Worm (Caenorhabditis elegans) whole organism, late embryonic: Measurements from ENCODE around the gene Y49F6B.20.

Experiments used
- C08G9.2 ChIP-seq: sonication (generic microtip); optimal IDR thresholded peaks from 2 replicates; lab custom pipeline; 2016; ENCODE audit warnings: mild to moderate bottlenecking, missing genetic modification characterization, moderate library complexity, missing compliant biosample characterization
- C38D4.7 ChIP-seq: fragments of 200-800 bp; sonication (Bioruptor generic); optimal IDR thresholded peaks from 2 replicates; lab custom pipeline; 2018; ENCODE audit warnings: mild to moderate bottlenecking, missing genetic modification characterization, moderate library complexity, missing compliant biosample characterization
- F13H6.1 ChIP-seq: sonication (generic microtip); optimal IDR thresholded peaks from 2 replicates; lab custom pipeline; 2016; ENCODE audit warnings: missing genetic modification characterization, missing compliant biosample characterization
- K02D7.2 ChIP-seq: sonication (generic microtip); optimal IDR thresholded peaks from 2 replicates; lab custom pipeline; 2017; ENCODE audit warnings: mild to moderate bottlenecking, missing genetic modification characterization, missing compliant biosample characterization
- T23F11.4 ChIP-seq: fragments of 200-800 bp; sonication (Bioruptor generic); optimal IDR thresholded peaks from 2 replicates; lab custom pipeline; 2018; ENCODE audit warnings: mild to moderate bottlenecking, missing genetic modification characterization, missing compliant biosample characterization
- ceh-14 ChIP-seq: sonication (generic microtip); optimal IDR thresholded peaks from 2 replicates; lab custom pipeline; 2016; ENCODE audit warnings: missing genotype, missing genetic modification characterization, missing compliant biosample characterization
- ceh-18 ChIP-seq: sonication (generic microtip); optimal IDR thresholded peaks from 2 replicates; lab custom pipeline; 2016; ENCODE audit warnings: missing genetic modification characterization, missing compliant biosample characterization
- ceh-19 ChIP-seq: fragments of 200-800 bp; sonication (Bioruptor generic); optimal IDR thresholded peaks from 2 replicates; lab custom pipeline; 2018; ENCODE audit warnings: mild to moderate bottlenecking, missing genetic modification characterization, missing compliant biosample characterization
- ceh-22 ChIP-seq: sonication (generic microtip); optimal IDR thresholded peaks from 2 replicates; lab custom pipeline; 2017; ENCODE audit warnings: missing biosample characterization, missing genetic modification characterization
- ceh-24 ChIP-seq: sonication (generic microtip); optimal IDR thresholded peaks from 2 replicates; lab custom pipeline; 2016; ENCODE audit warnings: mild to moderate bottlenecking, missing genetic modification characterization, missing compliant biosample characterization
- ceh-30 ChIP-seq: fragments of 150-350 bp; optimal IDR thresholded peaks from 2 replicates; lab custom pipeline; 2014; ENCODE audit warnings: missing biosample characterization, missing genetic modification characterization
- ceh-31 ChIP-seq: sonication (generic microtip); optimal IDR thresholded peaks from 2 replicates; lab custom pipeline; 2016; ENCODE audit warnings: missing genetic modification characterization, missing compliant biosample characterization
- ceh-34 ChIP-seq: sonication (generic microtip); optimal IDR thresholded peaks from 2 replicates; lab custom pipeline; 2016; ENCODE audit warnings: mild to moderate bottlenecking, missing genetic modification characterization, missing compliant biosample characterization
- ceh-48 ChIP-seq: sonication (generic microtip); optimal IDR thresholded peaks from 2 replicates; lab custom pipeline; 2016; ENCODE audit warnings: missing genetic modification characterization, inconsistent platforms, missing compliant biosample characterization
- ceh-6 ChIP-seq: fragments of 200-800 bp; sonication (Bioruptor generic); optimal IDR thresholded peaks from 2 replicates; lab custom pipeline; 2018; ENCODE audit warnings: mild to moderate bottlenecking, missing genetic modification characterization, missing compliant biosample characterization
- ceh-9 ChIP-seq: sonication (generic microtip); optimal IDR thresholded peaks from 2 replicates; lab custom pipeline; 2016; ENCODE audit warnings: mild to moderate bottlenecking, missing genetic modification characterization, inconsistent platforms, missing compliant biosample characterization
- che-1 ChIP-seq: sonication (generic microtip); optimal IDR thresholded peaks from 2 replicates; lab custom pipeline; 2016; ENCODE audit warnings: mild to moderate bottlenecking, missing genetic modification characterization, missing compliant biosample characterization
- dve-1 ChIP-seq: sonication (generic microtip); optimal IDR thresholded peaks from 2 replicates; lab custom pipeline; 2017; ENCODE audit warnings: antibody characterized with exemption, mild to moderate bottlenecking, missing genetic modification characterization, missing compliant biosample characterization
- elt-2 ChIP-seq: sonication (generic microtip); optimal IDR thresholded peaks from 2 replicates; lab custom pipeline; 2016; ENCODE audit warnings: missing genetic modification reagents, missing genetic modification characterization, missing compliant biosample characterization
- ets-4 ChIP-seq: sonication (generic microtip); optimal IDR thresholded peaks from 2 replicates; lab custom pipeline; 2016; ENCODE audit warnings: missing genetic modification characterization, missing compliant biosample characterization
- eyg-1 ChIP-seq: sonication (generic microtip); optimal IDR thresholded peaks from 2 replicates; lab custom pipeline; 2016; ENCODE audit warnings: missing genotype, missing genetic modification characterization, missing compliant biosample characterization
- fax-1 ChIP-seq: sonication (generic microtip); optimal IDR thresholded peaks from 2 replicates; lab custom pipeline; 2016; ENCODE audit warnings: missing genotype, missing genetic modification characterization, missing compliant biosample characterization
- fkh-10 ChIP-seq: fragments of 150-350 bp; optimal IDR thresholded peaks from 2 replicates; lab custom pipeline; 2014; ENCODE audit warnings: missing biosample characterization, missing genetic modification reagents, missing genetic modification characterization
- gmeb-2 ChIP-seq: sonication (generic microtip); optimal IDR thresholded peaks from 2 replicates; lab custom pipeline; 2016; ENCODE audit warnings: missing genetic modification characterization, inconsistent platforms, missing compliant biosample characterization
- hlh-15 ChIP-seq: sonication (generic microtip); optimal IDR thresholded peaks from 2 replicates; lab custom pipeline; 2016; ENCODE audit warnings: missing genetic modification characterization, missing compliant biosample characterization
- hlh-30 ChIP-seq: sonication (generic microtip); optimal IDR thresholded peaks from 2 replicates; lab custom pipeline; 2017; ENCODE audit warnings: antibody characterized with exemption, missing genetic modification characterization, missing compliant biosample characterization; ENCODE audit not compliant: insufficient read depth
- hlh-6 ChIP-seq: sonication (generic microtip); optimal IDR thresholded peaks from 2 replicates; lab custom pipeline; 2016; ENCODE audit warnings: missing genotype, missing genetic modification characterization, missing compliant biosample characterization
- hlh-8 ChIP-seq: sonication (generic microtip); optimal IDR thresholded peaks from 2 replicates; lab custom pipeline; 2016; ENCODE audit warnings: missing genotype, missing genetic modification characterization, missing compliant biosample characterization
- lin-11 ChIP-seq: fragments of 200-800 bp; sonication (Bioruptor generic); optimal IDR thresholded peaks from 2 replicates; lab custom pipeline; 2018; ENCODE audit warnings: mild to moderate bottlenecking, missing genetic modification characterization, missing compliant biosample characterization
- mec-3 ChIP-seq: sonication (generic microtip); optimal IDR thresholded peaks from 2 replicates; lab custom pipeline; 2016; ENCODE audit warnings: borderline replicate concordance, missing genetic modification characterization, missing compliant biosample characterization
- nfya-1 ChIP-seq: sonication (generic microtip); optimal IDR thresholded peaks from 2 replicates; lab custom pipeline; 2017; ENCODE audit warnings: missing genetic modification characterization, mild to moderate bottlenecking, missing compliant biosample characterization, antibody characterized with exemption, moderate library complexity
- nhr-11 ChIP-seq: fragments of 150-350 bp; optimal IDR thresholded peaks from 2 replicates; lab custom pipeline; 2014; ENCODE audit warnings: missing biosample characterization, missing genetic modification characterization
- npax-4 ChIP-seq: sonication (generic microtip); optimal IDR thresholded peaks from 2 replicates; lab custom pipeline; 2016; ENCODE audit warnings: missing genetic modification characterization, missing compliant biosample characterization
- odd-2 ChIP-seq: sonication (generic microtip); optimal IDR thresholded peaks from 2 replicates; lab custom pipeline; 2017; ENCODE audit warnings: antibody characterized with exemption, mild to moderate bottlenecking, missing genetic modification characterization, missing compliant biosample characterization
- pag-3 ChIP-seq: sonication (generic microtip); optimal IDR thresholded peaks from 2 replicates; lab custom pipeline; 2016; ENCODE audit warnings: missing compliant biosample characterization, missing genetic modification characterization, borderline replicate concordance
- pat-9 ChIP-seq: fragments of 200-800 bp; sonication (Bioruptor generic); optimal IDR thresholded peaks from 2 replicates; lab custom pipeline; 2018; ENCODE audit warnings: mild to moderate bottlenecking, missing genetic modification characterization, moderate library complexity, missing compliant biosample characterization
- pax-1 ChIP-seq: fragments of 150-350 bp; optimal IDR thresholded peaks from 2 replicates; lab custom pipeline; 2014; ENCODE audit warnings: missing biosample characterization, missing genetic modification characterization
- pha-2 ChIP-seq: sonication (generic microtip); optimal IDR thresholded peaks from 2 replicates; lab custom pipeline; 2017; ENCODE audit warnings: mild to moderate bottlenecking, missing genetic modification characterization, missing compliant biosample characterization
- pha-4 ChIP-seq: fragments of 150-350 bp; optimal IDR thresholded peaks from 2 replicates; lab custom pipeline; 2018; ENCODE audit warnings: missing biosample characterization, missing genetic modification reagents, missing genetic modification characterization
- pqm-1 ChIP-seq: sonication (generic microtip); optimal IDR thresholded peaks from 2 replicates; lab custom pipeline; 2016; ENCODE audit warnings: missing genetic modification characterization, missing compliant biosample characterization
- pros-1 ChIP-seq: fragments of 150-350 bp; optimal IDR thresholded peaks from 2 replicates; lab custom pipeline; 2014; ENCODE audit warnings: missing biosample characterization, missing genetic modification reagents, missing genetic modification characterization
- ref-2 ChIP-seq: sonication (generic microtip); optimal IDR thresholded peaks from 2 replicates; lab custom pipeline; 2016; ENCODE audit warnings: missing genetic modification characterization, missing compliant biosample characterization
- sdc-2 ChIP-seq: sonication (generic microtip); optimal IDR thresholded peaks from 2 replicates; lab custom pipeline; 2016; ENCODE audit warnings: missing genotype, missing genetic modification characterization, missing compliant biosample characterization
- tbx-2 ChIP-seq: sonication (generic microtip); optimal IDR thresholded peaks from 2 replicates; lab custom pipeline; 2016; ENCODE audit warnings: missing genetic modification characterization, missing compliant biosample characterization
- tbx-7 ChIP-seq: sonication (generic microtip); optimal IDR thresholded peaks from 2 replicates; lab custom pipeline; 2016; ENCODE audit warnings: missing genotype, missing genetic modification characterization, missing compliant biosample characterization
- ttx-3 ChIP-seq: sonication (generic microtip); optimal IDR thresholded peaks from 2 replicates; lab custom pipeline; 2016; ENCODE audit warnings: missing genetic modification reagents, missing genetic modification characterization, missing compliant biosample characterization
- unc-3 ChIP-seq, 2 experiments: fragments of 200-800 bp in 1 of 2; sonication (Bioruptor generic) in 1 of 2; sonication (generic microtip) in 1 of 2; conservative IDR thresholded peaks in 1 of 2; optimal IDR thresholded peaks in 1 of 2; 2 replicates each; pipeline versions ENCODE4 v1.3.6 to Lab custom; 2016 to 2022; ENCODE audit warnings: missing compliant biosample characterization in 2 of 2, missing genetic modification characterization in 2 of 2, missing genetic modification reagents in 1 of 2
- unc-55 ChIP-seq: sonication (generic microtip); optimal IDR thresholded peaks from 2 replicates; lab custom pipeline; 2017; ENCODE audit warnings: missing biosample characterization, missing genetic modification reagents, missing genetic modification characterization
- unc-86 ChIP-seq: sonication (generic microtip); optimal IDR thresholded peaks from 2 replicates; lab custom pipeline; 2016; ENCODE audit warnings: missing genetic modification characterization, missing compliant biosample characterization
- zip-5 ChIP-seq: sonication (generic microtip); optimal IDR thresholded peaks from 2 replicates; lab custom pipeline; 2016; ENCODE audit warnings: missing genetic modification characterization, missing compliant biosample characterization
- ztf-16 ChIP-seq: sonication (generic microtip); optimal IDR thresholded peaks from 2 replicates; lab custom pipeline; 2017; ENCODE audit warnings: missing genetic modification characterization, missing compliant biosample characterization

Gene Y49F6B.20

DNA sequence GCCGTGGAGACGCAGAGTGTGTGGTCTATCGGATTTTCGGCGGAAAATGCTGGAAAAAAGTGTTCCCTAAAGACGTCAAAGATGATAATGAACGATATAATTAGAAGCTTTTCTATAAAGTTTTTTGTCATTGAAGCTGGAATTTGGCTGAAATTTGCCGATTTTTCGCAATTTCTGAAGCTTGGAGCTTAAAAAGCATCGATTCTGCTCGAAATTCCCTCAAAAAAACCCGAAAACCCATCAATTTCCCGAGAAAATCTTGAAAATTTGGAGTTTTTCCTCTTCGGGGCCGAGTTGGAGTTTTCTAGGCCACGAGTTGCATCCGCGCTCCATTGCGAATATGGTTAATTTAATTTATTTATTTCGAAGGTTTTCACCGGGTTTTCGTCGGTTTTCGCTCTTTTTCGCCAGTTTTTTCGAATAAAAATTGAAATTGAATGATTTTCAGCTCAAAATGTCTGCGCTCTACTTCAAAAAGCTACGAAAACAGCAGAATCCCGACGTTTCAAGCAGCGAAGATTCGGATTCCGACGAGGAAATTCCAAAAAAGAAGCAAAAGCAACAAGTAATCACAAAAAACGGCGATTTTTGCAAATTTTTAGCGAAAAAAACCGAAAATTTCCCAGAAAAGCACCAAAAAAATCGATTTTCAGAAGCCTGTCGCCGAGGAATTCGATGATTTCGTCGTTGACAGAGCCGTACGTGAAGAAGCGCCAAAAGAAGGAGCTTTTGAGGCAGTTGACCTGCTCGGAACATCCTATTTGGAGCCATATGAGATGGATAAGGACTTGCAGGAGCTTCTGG, 32.3 kb upstream of the Y49F6B.20 start, which contains the start of the genes col-71 and Y49F6B.2:
Gene col-71, minus strand, starts transcription at position 51 of the 804 bp plus-strand sequence.
Gene Y49F6B.2, plus strand, starts transcription at position 449 of the 804 bp plus-strand sequence.
- TF ChIP-seq tbx-2 (tag; lab: Kevin White, UChicago) (peak; percentile 83), F13H6.1 (tag; lab: Kevin White, UChicago) (peak; percentile 51), elt-2 (tag; lab: Kevin White, UChicago) (peak; percentile 67), hlh-6 (no peak), C38D4.7 (GFP tag; lab: Kevin White, UChicago) (no peak), pax-1 (tag; lab: Kevin White, UChicago) (peak; percentile 44), odd-2 (tag; lab: Kevin White, UChicago) (no peak), ceh-9 (tag; lab: Kevin White, UChicago) (no peak), pha-4 (tag; lab: Kevin White, UChicago) (no peak), ceh-31 (tag; lab: Kevin White, UChicago) (peak; percentile 96), che-1 (tag; lab: Kevin White, UChicago) (peak; percentile 22), C08G9.2 (tag; lab: Kevin White, UChicago) (peak; percentile 90), dve-1 (tag; lab: Kevin White, UChicago) (no peak), hlh-30 (tag; lab: Kevin White, UChicago) (no peak), pqm-1 (tag; lab: Kevin White, UChicago) (no peak), ets-4 (tag; lab: Kevin White, UChicago) (peak; percentile 88), npax-4 (no peak), ztf-16 (tag; lab: Kevin White, UChicago) (peak; percentile 48), ceh-19 (GFP tag; lab: Kevin White, UChicago) (no peak), nfya-1 (tag; lab: Kevin White, UChicago) (peak; percentile 32), tbx-7 (tag; lab: Kevin White, UChicago) (peak; percentile 84), T23F11.4 (GFP tag; lab: Kevin White, UChicago) (no peak), gmeb-2 (tag; lab: Kevin White, UChicago) (peak; percentile 30), pros-1 (tag; lab: Kevin White, UChicago) (no peak), unc-3 (GFP tag; conservative IDR thresholded peaks at IDR 0.05; lab: Robert Waterston, UW) (no peak), unc-3 (tag; optimal IDR thresholded peaks at IDR 0.05; lab: Kevin White, UChicago) (peak; percentile 31), pha-2 (tag; lab: Kevin White, UChicago) (no peak), unc-86 (tag; lab: Kevin White, UChicago) (peak; percentile 34), lin-11 (tag; lab: Kevin White, UChicago) (no peak), hlh-15 (tag; lab: Kevin White, UChicago) (peak; percentile 1), K02D7.2 (tag; lab: Kevin White, UChicago) (no peak), ceh-22 (tag; lab: Kevin White, UChicago) (no peak), hlh-8 (tag; lab: Kevin White, UChicago) (peak; percentile 60), nhr-11 (tag; lab: Kevin White, UChicago) (no peak), ceh-14 (tag; lab: Kevin White, UChicago) (peak; percentile 89), eyg-1 (tag; lab: Kevin White, UChicago) (no peak), ceh-48 (no peak), unc-55 (GFP tag; lab: Kevin White, UChicago) (no peak), ceh-34 (tag; lab: Kevin White, UChicago) (peak; percentile 24), zip-5 (peak; percentile 83), mec-3 (tag; lab: Kevin White, UChicago) (peak; percentile 86), ttx-3 (peak; percentile 49), fax-1 (tag; lab: Kevin White, UChicago) (peak; percentile 70), ceh-24 (tag; lab: Kevin White, UChicago) (no peak), ref-2 (tag; lab: Kevin White, UChicago) (peak; percentile 76), fkh-10 (GFP tag; lab: Kevin White, UChicago) (no peak), ceh-6 (GFP tag; lab: Kevin White, UChicago) (no peak), ceh-18 (peak; percentile 55), pag-3 (tag; lab: Kevin White, UChicago) (no peak), ceh-30 (tag; lab: Kevin White, UChicago) (peak; percentile 53), sdc-2 (no peak), pat-9 (no peak)
